Worm (Caenorhabditis elegans) whole organism, young adult: Measurements from ENCODE around the gene nhr-208.

Experiments
- B0035.1 ChIP-seq: sonication (generic microtip); optimal IDR thresholded peaks from 2 replicates; lab custom pipeline; 2016; ENCODE audit warnings: missing genetic modification characterization, mild to moderate bottlenecking, missing compliant biosample characterization, missing genotype, missing genetic modification reagents
- F10E7.11 ChIP-seq: sonication (generic microtip); optimal IDR thresholded peaks from 2 replicates; lab custom pipeline; 2017; ENCODE audit warnings: mild to moderate bottlenecking, missing genetic modification characterization, moderate library complexity, missing compliant biosample characterization
- F22D6.2 ChIP-seq: sonication (generic microtip); optimal IDR thresholded peaks from 2 replicates; lab custom pipeline; 2016; ENCODE audit warnings: mild to moderate bottlenecking, missing genetic modification characterization, missing compliant biosample characterization
- F23B12.7 ChIP-seq: sonication (generic microtip); optimal IDR thresholded peaks from 2 replicates; lab custom pipeline; 2017; ENCODE audit warnings: missing genetic modification characterization, mild to moderate bottlenecking, missing compliant biosample characterization, antibody characterized with exemption, moderate library complexity; ENCODE audit not compliant: insufficient read depth
- F33H1.4 ChIP-seq: fragments of 200-800 bp; sonication (Bioruptor generic); IDR thresholded peaks from 2 replicates; pipeline ENCODE4 v1.3.6; 2022; ENCODE audit warnings: missing genetic modification reagents, missing genetic modification characterization, missing compliant biosample characterization
- F55B11.4 ChIP-seq: sonication (generic microtip); optimal IDR thresholded peaks from 2 replicates; lab custom pipeline; 2016; ENCODE audit warnings: missing compliant biosample characterization, missing genetic modification characterization, borderline replicate concordance; ENCODE audit not compliant: insufficient read depth
- K11D2.4 ChIP-seq: fragments of 200-800 bp; sonication (Bioruptor generic); IDR thresholded peaks from 2 replicates; pipeline ENCODE4 v1.3.6; 2022; ENCODE audit warnings: missing genetic modification reagents, missing genetic modification characterization, missing compliant biosample characterization
- Y56A3A.18 ChIP-seq: fragments of 200-800 bp; sonication (Bioruptor generic); IDR thresholded peaks from 2 replicates; pipeline ENCODE4 v1.3.6; 2022; ENCODE audit warnings: missing genetic modification reagents, missing genetic modification characterization, missing compliant biosample characterization
- Y95B8A.8 ChIP-seq: fragments of 200-800 bp; sonication (Bioruptor generic); IDR thresholded peaks from 2 replicates; pipeline ENCODE4 v1.3.6; 2022; ENCODE audit warnings: missing genetic modification reagents, missing genetic modification characterization, missing compliant biosample characterization
- ama-1 ChIP-seq, 3 experiments: fragments of 150-350 bp in 1 of 3; sonication (generic microtip) in 2 of 3; optimal IDR thresholded peaks; 2 replicates each; lab custom pipeline; 2014 to 2018; ENCODE audit warnings: missing biosample characterization in 2 of 3, missing genetic modification characterization in 2 of 3, missing genetic modification reagents in 2 of 3
- aptf-2 ChIP-seq: fragments of 200-800 bp; sonication (Bioruptor generic); conservative IDR thresholded peaks from 2 replicates; pipeline ENCODE4 v1.3.6; 2022; ENCODE audit warnings: missing genetic modification reagents, missing genetic modification characterization, missing compliant biosample characterization
- bed-1 ChIP-seq: fragments of 200-800 bp; sonication (Bioruptor generic); IDR thresholded peaks from 2 replicates; pipeline ENCODE4 v1.3.6; 2022; ENCODE audit warnings: missing genetic modification reagents, missing genetic modification characterization, missing compliant biosample characterization
- ccch-3 ChIP-seq: fragments of 200-800 bp; sonication (Bioruptor generic); optimal IDR thresholded peaks from 2 replicates; lab custom pipeline; 2018; ENCODE audit warnings: mild to moderate bottlenecking, missing genetic modification characterization, missing compliant biosample characterization
- cebp-1 ChIP-seq, 2 experiments: fragments of 200-800 bp in 1 of 2; sonication (Bioruptor generic) in 1 of 2; sonication (generic microtip) in 1 of 2; IDR thresholded peaks in 1 of 2; optimal IDR thresholded peaks in 1 of 2; 2 replicates each; pipeline versions ENCODE4 v1.3.6 to Lab custom; 2017 to 2022; ENCODE audit warnings: missing compliant biosample characterization in 2 of 2, missing genetic modification characterization in 2 of 2, mild to moderate bottlenecking in 1 of 2, missing genetic modification reagents in 1 of 2, moderate library complexity in 1 of 2
- ceh-40 ChIP-seq: fragments of 200-800 bp; sonication (Bioruptor generic); IDR thresholded peaks from 2 replicates; pipeline ENCODE4 v1.3.6; 2022; ENCODE audit warnings: missing genetic modification characterization, missing compliant biosample characterization
- dpff-1 ChIP-seq: sonication (generic microtip); optimal IDR thresholded peaks from 2 replicates; lab custom pipeline; 2017; ENCODE audit warnings: mild to moderate bottlenecking, missing genetic modification characterization, missing compliant biosample characterization
- dpl-1 ChIP-seq: fragments of 150-350 bp; optimal IDR thresholded peaks from 2 replicates; lab custom pipeline; 2014; ENCODE audit warnings: missing biosample characterization, missing genetic modification reagents, missing genetic modification characterization
- egrh-3 ChIP-seq: fragments of 200-800 bp; sonication (Bioruptor generic); IDR thresholded peaks from 2 replicates; pipeline ENCODE4 v1.3.6; 2022; ENCODE audit warnings: missing genetic modification reagents, missing genetic modification characterization, missing compliant biosample characterization
- fkh-3 ChIP-seq: sonication (generic microtip); optimal IDR thresholded peaks from 2 replicates; lab custom pipeline; 2016; ENCODE audit warnings: mild to moderate bottlenecking, missing genetic modification characterization, missing compliant biosample characterization
- madf-6 ChIP-seq: fragments of 200-800 bp; sonication (Bioruptor generic); IDR thresholded peaks from 2 replicates; pipeline ENCODE4 v1.3.6; 2022; ENCODE audit warnings: missing genetic modification reagents, missing genetic modification characterization, missing compliant biosample characterization
- madf-8 ChIP-seq: fragments of 200-800 bp; sonication (Bioruptor generic); conservative IDR thresholded peaks from 2 replicates; pipeline ENCODE4 v1.3.6; 2022; ENCODE audit warnings: missing genetic modification reagents, missing genetic modification characterization, missing compliant biosample characterization
- nhr-80 ChIP-seq: sonication (generic microtip); optimal IDR thresholded peaks from 2 replicates; lab custom pipeline; 2016; ENCODE audit warnings: missing genetic modification characterization, missing compliant biosample characterization
- snpc-1.1 ChIP-seq: sonication (generic microtip); optimal IDR thresholded peaks from 2 replicates; lab custom pipeline; 2017; ENCODE audit warnings: missing genetic modification characterization, mild to moderate bottlenecking, missing compliant biosample characterization, antibody characterized with exemption, moderate library complexity, missing genotype, missing genetic modification reagents; ENCODE audit not compliant: insufficient read depth
- unc-62 ChIP-seq: fragments of 150-350 bp; optimal IDR thresholded peaks from 2 replicates; lab custom pipeline; 2014; ENCODE audit warnings: missing biosample characterization, missing genetic modification reagents, missing genetic modification characterization
- ztf-28 ChIP-seq: fragments of 200-800 bp; sonication (Bioruptor generic); IDR thresholded peaks from 2 replicates; pipeline ENCODE4 v1.3.6; 2022; ENCODE audit warnings: missing genetic modification reagents, missing genetic modification characterization, missing compliant biosample characterization
- ztf-3 ChIP-seq: fragments of 200-800 bp; sonication (Bioruptor generic); optimal IDR thresholded peaks from 2 replicates; lab custom pipeline; 2018; ENCODE audit warnings: mild to moderate bottlenecking, missing genetic modification characterization, missing compliant biosample characterization

Gene nhr-208

ce11 chrV:12106841-12107240 is 12.7 kb downstream of the nhr-208 start, which contains the start of gene nhr-136:
Gene nhr-136, plus strand, starts transcription at chrV:12107141.
- TF ChIP-seq K11D2.4 (GFP tag; lab: Robert Waterston, UW): no peak
- TF ChIP-seq nhr-80 (tag; lab: Kevin White, UChicago): peak; percentile 2

ce11 chrV:12111452-12111851 is 17.3 kb downstream of the nhr-208 start, which contains the start of gene lhpp-1:
Gene lhpp-1, minus strand, starts transcription at chrV:12111805.
- no peak for TF ChIP-seq madf-6 (GFP tag; lab: Robert Waterston, UW)

ce11 chrV:12113726-12114125 is 19.6 kb downstream of the nhr-208 start:
- TF ChIP-seq F23B12.7 (no peak), fkh-3 (no peak), nhr-80 (tag; lab: Kevin White, UChicago) (peak; percentile 70)
- TF ChIP-seq, all 124 proteins: peak for 1

ce11 chrV:12114693-12115092 is 20.6 kb downstream of the nhr-208 start, which contains the start of gene spin-1:
Gene spin-1, plus strand, starts transcription at chrV:12114993.
- TF ChIP-seq ztf-3 (GFP tag; lab: Kevin White, UChicago) (no peak), unc-62 (GFP tag; lab: Kevin White, UChicago) (no peak), F33H1.4 (no peak), snpc-1.1 (tag; lab: Kevin White, UChicago) (no peak), F10E7.11 (no peak), cebp-1 (GFP tag; IDR thresholded peaks at IDR 0.05; lab: Robert Waterston, UW) (no peak), cebp-1 (tag; optimal IDR thresholded peaks at IDR 0.05; lab: Kevin White, UChicago) (no peak)

ce11 chrV:12115150-12115549 is 21.0 kb downstream of the nhr-208 start:
- TF ChIP-seq B0035.1 (no peak), nhr-80 (tag; lab: Kevin White, UChicago) (peak; percentile 27)

ce11 chrV:12117567-12118053 is 23.5 kb downstream of the nhr-208 start, which contains the start of gene C13C4.8:
Gene C13C4.8, plus strand, starts transcription at chrV:12118003.
- no peak for TF ChIP-seq ztf-28
- no peak for TF ChIP-seq egrh-3
- no peak for TF ChIP-seq Y56A3A.18
- TF ChIP-seq bed-1 (GFP tag; lab: Robert Waterston, UW): no peak
- no peak for TF ChIP-seq nhr-80 (tag; lab: Kevin White, UChicago)
- no peak for TF ChIP-seq F22D6.2 (tag; lab: Kevin White, UChicago)
- TF ChIP-seq madf-8: no peak
- no peak for TF ChIP-seq ccch-3 (GFP tag; lab: Kevin White, UChicago)
- TF ChIP-seq madf-6 (GFP tag; lab: Robert Waterston, UW): no peak
- TF ChIP-seq Y95B8A.8 (GFP tag; lab: Robert Waterston, UW): no peak
- no peak for TF ChIP-seq F55B11.4 (tag; lab: Kevin White, UChicago)
- no peak for TF ChIP-seq dpl-1 (GFP tag; lab: Kevin White, UChicago)
- no peak for TF ChIP-seq dpff-1 (tag; lab: Kevin White, UChicago)
- TF ChIP-seq ceh-40: no peak

- TF ChIP-seq aptf-2 (GFP tag; lab: Robert Waterston, UW) (no peak), madf-6 (GFP tag; lab: Robert Waterston, UW) (no peak), ama-1 (optimal IDR thresholded peaks at IDR 0.05; lab: Kevin White, UChicago) (no peak), ama-1 (GFP tag; optimal IDR thresholded peaks at IDR 0.05; lab: Kevin White, UChicago) (no peak)
- TF ChIP-seq, all 124 proteins: peak for 0
Observed at ce11 chrV:12120381-12120780, 26.3 kb downstream of the nhr-208 start, which contains the start of gene C13C4.7. Gene C13C4.7, minus strand, starts transcription at chrV:12120481.
